Worm (Caenorhabditis elegans) whole organism, L1 larva: Measurements from ENCODE around the gene nlp-7.

Source experiments
- Y116A8C.19 ChIP-seq: sonication (generic microtip); optimal IDR thresholded peaks from 2 replicates; lab custom pipeline; 2016; ENCODE audit warnings: missing compliant biosample characterization, missing genetic modification characterization, borderline replicate concordance
- alr-1 ChIP-seq: fragments of 200-800 bp; sonication (Bioruptor generic); optimal IDR thresholded peaks from 2 replicates; lab custom pipeline; 2018; ENCODE audit warnings: borderline replicate concordance, mild to moderate bottlenecking, missing genetic modification characterization, missing compliant biosample characterization
- aly-2 ChIP-seq: fragments of 150-350 bp; optimal IDR thresholded peaks from 2 replicates; lab custom pipeline; 2014; ENCODE audit warnings: missing biosample characterization, missing genetic modification characterization
- blmp-1 ChIP-seq: fragments of 150-350 bp; optimal IDR thresholded peaks from 2 replicates; lab custom pipeline; 2014; ENCODE audit warnings: missing biosample characterization, missing genetic modification characterization
- ceh-8 ChIP-seq: fragments of 200-800 bp; sonication (Bioruptor generic); optimal IDR thresholded peaks from 2 replicates; lab custom pipeline; 2018; ENCODE audit warnings: mild to moderate bottlenecking, missing genetic modification characterization, moderate library complexity, missing compliant biosample characterization
- ceh-88 ChIP-seq: fragments of 200-800 bp; sonication (Bioruptor generic); IDR thresholded peaks from 2 replicates; pipeline ENCODE4 v1.3.6; 2022; ENCODE audit warnings: missing genetic modification characterization, missing compliant biosample characterization
- ceh-90 ChIP-seq: sonication (generic microtip); optimal IDR thresholded peaks from 2 replicates; lab custom pipeline; 2016; ENCODE audit warnings: missing genetic modification characterization, missing compliant biosample characterization
- ces-1 ChIP-seq: fragments of 150-350 bp; optimal IDR thresholded peaks from 2 replicates; lab custom pipeline; 2014; ENCODE audit warnings: missing biosample characterization, missing genetic modification reagents, missing genetic modification characterization
- dsc-1 ChIP-seq: sonication (generic microtip); optimal IDR thresholded peaks from 2 replicates; lab custom pipeline; 2016; ENCODE audit warnings: mild to moderate bottlenecking, missing genetic modification characterization, missing compliant biosample characterization
- efl-1 ChIP-seq, 4 experiments: fragments of 150-350 bp; optimal IDR thresholded peaks in 3 of 4; peaks in 1 of 4; 1 replicate in 1 of 4; 2 replicates in 3 of 4; lab custom pipeline; 2014; ENCODE audit warnings: missing biosample characterization in 2 of 4, missing genetic modification characterization in 2 of 4, missing genetic modification reagents in 2 of 4
- efl-3 ChIP-seq: fragments of 200-800 bp; sonication (Bioruptor generic); optimal IDR thresholded peaks from 2 replicates; lab custom pipeline; 2018; ENCODE audit warnings: mild to moderate bottlenecking, missing genetic modification characterization, missing compliant biosample characterization
- egl-13 ChIP-seq: sonication (generic microtip); optimal IDR thresholded peaks from 2 replicates; lab custom pipeline; 2016; ENCODE audit warnings: missing genotype, missing genetic modification reagents, missing genetic modification characterization, missing compliant biosample characterization
- egl-27 ChIP-seq, 2 experiments: fragments of 150-350 bp in 1 of 2; sonication (generic microtip); optimal IDR thresholded peaks; 3 replicates each; lab custom pipeline; 2017 to 2018; ENCODE audit warnings: missing biosample characterization in 2 of 2, missing genetic modification characterization in 2 of 2, missing genetic modification reagents in 2 of 2
- elt-3 ChIP-seq, 6 experiments: fragments of 150-350 bp in 1 of 6; sonication (generic microtip); optimal IDR thresholded peaks; 2 replicates each; lab custom pipeline; 2017 to 2018; ENCODE audit warnings: missing biosample characterization in 6 of 6, missing genetic modification characterization in 6 of 6, inconsistent platforms in 1 of 6
- fkh-10 ChIP-seq: sonication (generic microtip); optimal IDR thresholded peaks from 2 replicates; lab custom pipeline; 2017; ENCODE audit warnings: missing biosample characterization, missing genetic modification reagents, missing genetic modification characterization
- fos-1 ChIP-seq: fragments of 150-350 bp; optimal IDR thresholded peaks from 2 replicates; lab custom pipeline; 2014; ENCODE audit warnings: missing biosample characterization, missing genetic modification characterization
- grh-1 ChIP-seq: fragments of 200-800 bp; sonication (Bioruptor generic); IDR thresholded peaks from 2 replicates; pipeline ENCODE4 v1.3.6; 2022; ENCODE audit warnings: missing genetic modification reagents, missing genetic modification characterization, missing compliant biosample characterization
- hlh-4 ChIP-seq: sonication (generic microtip); optimal IDR thresholded peaks from 2 replicates; lab custom pipeline; 2016; ENCODE audit warnings: mild to moderate bottlenecking, missing genetic modification characterization, missing compliant biosample characterization
- irx-1 ChIP-seq: sonication (generic microtip); optimal IDR thresholded peaks from 2 replicates; lab custom pipeline; 2016; ENCODE audit warnings: missing genetic modification characterization, missing compliant biosample characterization
- lin-13 ChIP-seq: fragments of 150-350 bp; optimal IDR thresholded peaks from 2 replicates; lab custom pipeline; 2014; ENCODE audit warnings: missing biosample characterization, missing genetic modification reagents, missing genetic modification characterization
- lin-14 ChIP-seq: fragments of 200-800 bp; sonication (Bioruptor generic); optimal IDR thresholded peaks from 2 replicates; lab custom pipeline; 2018; ENCODE audit warnings: mild to moderate bottlenecking, missing genetic modification characterization, moderate library complexity, missing compliant biosample characterization
- lin-15B ChIP-seq: fragments of 150-350 bp; sonication (generic microtip); optimal IDR thresholded peaks from 3 replicates; lab custom pipeline; 2014; ENCODE audit warnings: missing biosample characterization, missing genetic modification characterization
- lin-39 ChIP-seq: fragments of 150-350 bp; optimal IDR thresholded peaks from 2 replicates; lab custom pipeline; 2014; ENCODE audit warnings: missing biosample characterization, missing genetic modification reagents, missing genetic modification characterization
- nhr-11 ChIP-seq: fragments of 150-350 bp; optimal IDR thresholded peaks from 2 replicates; lab custom pipeline; 2014; ENCODE audit warnings: missing biosample characterization, missing genetic modification characterization
- nhr-20 ChIP-seq: sonication (generic microtip); optimal IDR thresholded peaks from 2 replicates; lab custom pipeline; 2016; ENCODE audit warnings: mild to moderate bottlenecking, missing genetic modification characterization, missing compliant biosample characterization
- nhr-28 ChIP-seq: fragments of 150-350 bp; optimal IDR thresholded peaks from 2 replicates; lab custom pipeline; 2014; ENCODE audit warnings: missing biosample characterization, missing genetic modification characterization
- nhr-47 ChIP-seq: sonication (generic microtip); optimal IDR thresholded peaks from 2 replicates; lab custom pipeline; 2016; ENCODE audit warnings: mild to moderate bottlenecking, missing genetic modification characterization, moderate library complexity, missing compliant biosample characterization
- nhr-71 ChIP-seq: sonication (generic microtip); optimal IDR thresholded peaks from 2 replicates; lab custom pipeline; 2016; ENCODE audit warnings: mild to moderate bottlenecking, missing genetic modification characterization, moderate library complexity, missing compliant biosample characterization
- nhr-76 ChIP-seq: sonication (generic microtip); optimal IDR thresholded peaks from 2 replicates; lab custom pipeline; 2017; ENCODE audit warnings: missing biosample characterization, missing genetic modification characterization
- nhr-77 ChIP-seq: fragments of 150-350 bp; optimal IDR thresholded peaks from 2 replicates; lab custom pipeline; 2014; ENCODE audit warnings: missing biosample characterization, missing genetic modification characterization
- nhr-84 ChIP-seq: sonication (generic microtip); optimal IDR thresholded peaks from 2 replicates; lab custom pipeline; 2017; ENCODE audit warnings: missing biosample characterization, missing genetic modification characterization
- nhr-85 ChIP-seq: sonication (generic microtip); peaks from one replicate; lab custom pipeline; 2016; ENCODE audit warnings: missing genetic modification characterization, inconsistent platforms, missing compliant biosample characterization
- pax-3 ChIP-seq: fragments of 200-800 bp; sonication (Bioruptor generic); optimal IDR thresholded peaks from 2 replicates; lab custom pipeline; 2018; ENCODE audit warnings: mild to moderate bottlenecking, missing genetic modification characterization, moderate library complexity, missing compliant biosample characterization
- pqm-1 ChIP-seq: sonication (generic microtip); optimal IDR thresholded peaks from 3 replicates; lab custom pipeline; 2017; ENCODE audit warnings: missing biosample characterization, missing genetic modification characterization
- skn-1 ChIP-seq: fragments of 150-350 bp; optimal IDR thresholded peaks from 2 replicates; lab custom pipeline; 2014; ENCODE audit warnings: missing biosample characterization, missing genetic modification characterization
- snpc-4 ChIP-seq: fragments of 150-350 bp; optimal IDR thresholded peaks from 2 replicates; lab custom pipeline; 2014; ENCODE audit warnings: missing biosample characterization, missing genetic modification characterization
- tlp-1 ChIP-seq: fragments of 150-350 bp; optimal IDR thresholded peaks from 2 replicates; lab custom pipeline; 2014; ENCODE audit warnings: missing biosample characterization, missing genetic modification characterization
- unc-30 ChIP-seq: sonication (generic microtip); optimal IDR thresholded peaks from 2 replicates; lab custom pipeline; 2017; ENCODE audit warnings: missing biosample characterization, missing genetic modification characterization
- unc-62 ChIP-seq: fragments of 150-350 bp; optimal IDR thresholded peaks from 2 replicates; lab custom pipeline; 2014; ENCODE audit warnings: missing biosample characterization, missing genetic modification reagents, missing genetic modification characterization
- unc-98 ChIP-seq: fragments of 200-800 bp; sonication (Bioruptor generic); IDR thresholded peaks from 2 replicates; pipeline ENCODE4 v1.3.6; 2022; ENCODE audit warnings: missing genetic modification characterization, missing compliant biosample characterization
- vab-15 ChIP-seq: sonication (generic microtip); optimal IDR thresholded peaks from 2 replicates; lab custom pipeline; 2017; ENCODE audit warnings: missing genotype, mild to moderate bottlenecking, missing genetic modification characterization, missing compliant biosample characterization
- xbp-1 ChIP-seq: sonication (generic microtip); optimal IDR thresholded peaks from 2 replicates; lab custom pipeline; 2016; ENCODE audit warnings: missing genetic modification characterization, missing compliant biosample characterization
- zag-1 ChIP-seq: fragments of 150-350 bp; optimal IDR thresholded peaks from 2 replicates; lab custom pipeline; 2014; ENCODE audit warnings: missing biosample characterization, missing genetic modification characterization
- zip-4 ChIP-seq: fragments of 200-800 bp; sonication (Bioruptor generic); optimal IDR thresholded peaks from 2 replicates; lab custom pipeline; 2018; ENCODE audit warnings: mild to moderate bottlenecking, missing genetic modification characterization, moderate library complexity, missing compliant biosample characterization
- ztf-11 ChIP-seq, 2 experiments: sonication (generic microtip); optimal IDR thresholded peaks; 2 replicates each; lab custom pipeline; 2016 to 2017; ENCODE audit warnings: missing genetic modification characterization in 2 of 2, missing biosample characterization in 1 of 2, missing compliant biosample characterization in 1 of 2
- ztf-4 ChIP-seq: fragments of 150-350 bp; optimal IDR thresholded peaks from 2 replicates; lab custom pipeline; 2014; ENCODE audit warnings: missing biosample characterization, missing genetic modification characterization

Gene nlp-7

ce11 chrX:8551687-8552327, 41.2 kb upstream of the nlp-7 start, which contains the start of gene dhhc-14 (continued):
- TF ChIP-seq ceh-90 (tag; lab: Kevin White, UChicago) (no peak), elt-3 (tag; optimal IDR thresholded peaks at IDR 0.05; lab: Kevin White, UChicago) (no peak), blmp-1 (tag; lab: Kevin White, UChicago) (peak; percentile 48), nhr-11 (tag; lab: Kevin White, UChicago) (no peak), ces-1 (no peak), pax-3 (tag; lab: Kevin White, UChicago) (no peak), egl-13 (no peak), grh-1 (GFP tag; lab: Robert Waterston, UW) (no peak), lin-13 (GFP tag; lab: Kevin White, UChicago) (peak; percentile 38), lin-14 (GFP tag; lab: Kevin White, UChicago) (peak; percentile 72), skn-1 (tag; lab: Kevin White, UChicago) (no peak), snpc-4 (tag; lab: Kevin White, UChicago) (no peak), nhr-28 (no peak), zag-1 (tag; lab: Kevin White, UChicago) (no peak), fos-1 (tag; lab: Kevin White, UChicago) (no peak), nhr-20 (peak; percentile 16), aly-2 (tag; lab: Kevin White, UChicago) (no peak), efl-1 (optimal IDR thresholded peaks at IDR 0.05; lab: Kevin White, UChicago) (peak in 1 of 2 experiments; percentile 28), efl-1 (GFP tag; optimal IDR thresholded peaks at IDR 0.05 in 1 of 2; lab: Kevin White, UChicago) (peak in 1 of 2 experiments; percentile 21), ztf-4 (no peak), tlp-1 (tag; lab: Kevin White, UChicago) (no peak), ztf-11 (tag; optimal IDR thresholded peaks at IDR 0.05; lab: Kevin White, UChicago) (no peak), Y116A8C.19 (no peak), efl-3 (GFP tag; lab: Kevin White, UChicago) (no peak), xbp-1 (tag; lab: Kevin White, UChicago) (peak; percentile 46), nhr-77 (peak; percentile 20), unc-98 (GFP tag; lab: Robert Waterston, UW) (no peak), nhr-84 (no peak), fkh-10 (GFP tag; lab: Kevin White, UChicago) (no peak), hlh-4 (no peak), nhr-76 (tag; lab: Kevin White, UChicago) (no peak), ceh-88 (GFP tag; lab: Robert Waterston, UW) (no peak), lin-39 (tag; lab: Kevin White, UChicago) (no peak)

- TF ChIP-seq blmp-1 (tag; lab: Kevin White, UChicago), result peak; percentile 76
- TF ChIP-seq aly-2 (tag; lab: Kevin White, UChicago), result no peak
These were observed 39.0 kb upstream of the nlp-7 start for ce11 chrX:8554029-8554428.

ce11 chrX:8556614-8557196, 36.3 kb upstream of the nlp-7 start, which contains the start of gene utx-1:
utx-1 (plus strand) TSS chrX:8557146.
- TF ChIP-seq irx-1 (tag; lab: Kevin White, UChicago) (no peak), unc-30 (no peak), ceh-90 (tag; lab: Kevin White, UChicago) (no peak), zip-4 (peak; percentile 86), pqm-1 (tag; lab: Kevin White, UChicago) (no peak), nhr-85 (tag; lab: Kevin White, UChicago) (peak; percentile 55), hlh-4 (no peak), elt-3 (tag; optimal IDR thresholded peaks at IDR 0.05; lab: Kevin White, UChicago) (no peak), nhr-76 (tag; lab: Kevin White, UChicago) (no peak), egl-27 (tag; optimal IDR thresholded peaks at IDR 0.05; lab: Kevin White, UChicago) (no peak), aly-2 (tag; lab: Kevin White, UChicago) (no peak), vab-15 (tag; lab: Kevin White, UChicago) (no peak), dsc-1 (tag; lab: Kevin White, UChicago) (peak; percentile 26), nhr-28 (no peak), skn-1 (tag; lab: Kevin White, UChicago) (peak; percentile 12), lin-39 (tag; lab: Kevin White, UChicago) (no peak), ces-1 (no peak), nhr-71 (tag; lab: Kevin White, UChicago) (peak; percentile 26), lin-15B (tag; lab: Kevin White, UChicago) (no peak), unc-62 (GFP tag; lab: Kevin White, UChicago) (no peak), nhr-47 (tag; lab: Kevin White, UChicago) (peak; percentile 28), ztf-11 (tag; optimal IDR thresholded peaks at IDR 0.05; lab: Kevin White, UChicago) (peak in 1 of 2 experiments; percentile 37), nhr-11 (tag; lab: Kevin White, UChicago) (no peak), efl-3 (GFP tag; lab: Kevin White, UChicago) (no peak), fos-1 (tag; lab: Kevin White, UChicago) (no peak), alr-1 (tag; lab: Kevin White, UChicago) (no peak), lin-13 (GFP tag; lab: Kevin White, UChicago) (no peak), ceh-8 (GFP tag; lab: Kevin White, UChicago) (no peak)
